Fruit fly (Drosophila melanogaster): ENCODE results near the gene Zmynd10.

Gene Zmynd10

dm6 chr3L:13015823-13016465, 10.3 kb downstream of the Zmynd10 start, which contains the start of gene CG11267 (continued):
- TF ChIP-seq Ets65A (GFP tag) (peak; percentile 98), kah (GFP tag; optimal IDR thresholded peaks at IDR 0.05) (peak; percentile 72), jumu (GFP tag; optimal IDR thresholded peaks at IDR 0.05) (peak; percentile 79), Asciz (GFP tag; optimal IDR thresholded peaks at IDR 0.05) (peak; percentile 78), CG9437 (GFP tag; optimal IDR thresholded peaks at IDR 0.05) (peak; percentile 18), sim (GFP tag; IDR thresholded peaks at IDR 0.05) (peak; percentile 82), CG16779 (GFP tag; IDR thresholded peaks at IDR 0.05) (peak; percentile 82), CG3726 (GFP tag; IDR thresholded peaks at IDR 0.05) (peak; percentile 86), crc (GFP tag; optimal IDR thresholded peaks at IDR 0.05) (peak; percentile 71), CG2120 (GFP tag; optimal IDR thresholded peaks at IDR 0.05) (peak; percentile 86), CG4854 (GFP tag; optimal IDR thresholded peaks at IDR 0.05) (peak; percentile 64), dimm (GFP tag; IDR thresholded peaks at IDR 0.05) (no peak; the same call in none of the 2 replicates), CG15479 (GFP tag; optimal IDR thresholded peaks at IDR 0.05) (no peak), bab2 (GFP tag; optimal IDR thresholded peaks at IDR 0.05) (peak; percentile 80), Hmr (GFP tag; optimal IDR thresholded peaks at IDR 0.05) (peak; percentile 81), Nf-YA (GFP tag; IDR thresholded peaks at IDR 0.05) (peak; percentile 90), Hey (tag; optimal IDR thresholded peaks at IDR 0.05) (no peak), pan (optimal IDR thresholded peaks at IDR 0.05) (no peak), pan (GFP tag; optimal IDR thresholded peaks at IDR 0.05 in 1 of 2, IDR thresholded peaks at IDR 0.05 in 1 of 2) (peak in 1 of 2 experiments; percentile 93), Mes4 (GFP tag; optimal IDR thresholded peaks at IDR 0.05) (peak; percentile 51), CG17912 (GFP tag; optimal IDR thresholded peaks at IDR 0.05) (peak; percentile 51), Atf3 (GFP tag; optimal IDR thresholded peaks at IDR 0.05) (peak; percentile 53), CG1233 (GFP tag; optimal IDR thresholded peaks at IDR 0.05) (peak; percentile 86), Lim3 (GFP tag; IDR thresholded peaks at IDR 0.05) (peak; percentile 85; the same call in 1 of the 2 replicates), CG11504 (tag; optimal IDR thresholded peaks at IDR 0.05) (peak; percentile 90), gt (GFP tag; IDR thresholded peaks at IDR 0.05) (peak; percentile 46; the same call in 1 of the 2 replicates), Drgx (GFP tag; IDR thresholded peaks at IDR 0.05) (peak; percentile 90), vfl (GFP tag; optimal IDR thresholded peaks at IDR 0.05) (peak; percentile 71), z (GFP tag; IDR thresholded peaks at IDR 0.05) (0 out of 3 replicates have a peak, but pooled peaks have one; percentile 5), ham (GFP tag; IDR thresholded peaks at IDR 0.05) (peak; percentile 57; the same call in 1 of the 2 replicates), cato (GFP tag; optimal IDR thresholded peaks at IDR 0.05; ENCODE audit: borderline replicate concordance) (peak; percentile 66), Antp (GFP tag; optimal IDR thresholded peaks at IDR 0.05) (peak; percentile 69), Dbx (GFP tag; IDR thresholded peaks at IDR 0.05) (peak; percentile 93), bsh (GFP tag; optimal IDR thresholded peaks at IDR 0.05) (peak; percentile 66 to 78), CG1602 (GFP tag; optimal IDR thresholded peaks at IDR 0.05) (peak; percentile 73), Dip3 (GFP tag; optimal IDR thresholded peaks at IDR 0.05) (peak; percentile 85), CG32532 (GFP tag; IDR thresholded peaks at IDR 0.05) (peak; percentile 95), Max (GFP tag; optimal IDR thresholded peaks at IDR 0.05) (peak; percentile 84), Doc2 (GFP tag; IDR thresholded peaks at IDR 0.05) (no peak), CG31224 (GFP tag; IDR thresholded peaks at IDR 0.05) (peak; percentile 87), vvl (GFP tag; IDR thresholded peaks at IDR 0.05) (peak; percentile 96), CG17385 (GFP tag; optimal IDR thresholded peaks at IDR 0.05) (peak; percentile 72), CG30403 (GFP tag; optimal IDR thresholded peaks at IDR 0.05) (peak; percentile 88), ftz-f1 (GFP tag; optimal IDR thresholded peaks at IDR 0.05) (no peak), pb (GFP tag; optimal IDR thresholded peaks at IDR 0.05) (peak; percentile 58), sd (tag; optimal IDR thresholded peaks at IDR 0.05) (no peak), chinmo (GFP tag; IDR thresholded peaks at IDR 0.05; ENCODE audit: partially characterized antibody) (no peak), fd64A (GFP tag; optimal IDR thresholded peaks at IDR 0.05) (no peak), CG14050 (GFP tag; IDR thresholded peaks at IDR 0.05) (peak; percentile 71; the same call in 2 of the 3 replicates), ap (GFP tag; IDR thresholded peaks at IDR 0.05) (peak; percentile 91), CoRest (tag; optimal IDR thresholded peaks at IDR 0.05) (peak; percentile 84)
